Worm (Caenorhabditis elegans) whole organism, young adult: ENCODE data around the gene cdh-4.

Experiments used
- B0019.2 ChIP-seq: fragments of 200-800 bp; sonication (Bioruptor generic); conservative IDR thresholded peaks from 2 replicates; pipeline ENCODE4 v1.3.6; 2022; ENCODE audit warnings: missing genetic modification reagents, missing genetic modification characterization, missing compliant biosample characterization
- B0336.3 ChIP-seq: fragments of 200-800 bp; sonication (Bioruptor generic); IDR thresholded peaks from 2 replicates; pipeline ENCODE4 v1.3.6; 2022; ENCODE audit warnings: missing genetic modification characterization, missing compliant biosample characterization
- C17E4.6 ChIP-seq: fragments of 200-800 bp; sonication (Bioruptor generic); IDR thresholded peaks from 2 replicates; pipeline ENCODE4 v1.3.6; 2022; ENCODE audit warnings: missing genetic modification reagents, missing genetic modification characterization, missing compliant biosample characterization
- F52B5.7 ChIP-seq: sonication (generic microtip); optimal IDR thresholded peaks from 2 replicates; lab custom pipeline; 2016; ENCODE audit warnings: mild to moderate bottlenecking, missing genetic modification characterization, missing compliant biosample characterization
- F57C9.4 ChIP-seq: sonication (generic microtip); optimal IDR thresholded peaks from 2 replicates; lab custom pipeline; 2017; ENCODE audit warnings: mild to moderate bottlenecking, missing genetic modification characterization, missing compliant biosample characterization
- K12H6.12 ChIP-seq: fragments of 200-800 bp; sonication (Bioruptor generic); optimal IDR thresholded peaks from 2 replicates; lab custom pipeline; 2018; ENCODE audit warnings: mild to moderate bottlenecking, missing genetic modification characterization, missing compliant biosample characterization
- T07F8.4 ChIP-seq: sonication (generic microtip); optimal IDR thresholded peaks from 2 replicates; lab custom pipeline; 2016; ENCODE audit warnings: mild to moderate bottlenecking, missing genetic modification characterization, moderate library complexity, missing compliant biosample characterization
- Y67H2A.10 ChIP-seq: fragments of 200-800 bp; sonication (Bioruptor generic); conservative IDR thresholded peaks from 2 replicates; pipeline ENCODE4 v1.3.6; 2022; ENCODE audit warnings: missing genetic modification reagents, missing genetic modification characterization, missing compliant biosample characterization
- ZK185.1 ChIP-seq: sonication (generic microtip); optimal IDR thresholded peaks from 2 replicates; lab custom pipeline; 2016; ENCODE audit warnings: mild to moderate bottlenecking, missing genetic modification characterization, missing compliant biosample characterization; ENCODE audit not compliant: poor library complexity, severe bottlenecking
- ama-1 ChIP-seq, 3 experiments: fragments of 150-350 bp in 1 of 3; sonication (generic microtip) in 2 of 3; optimal IDR thresholded peaks; 2 replicates each; lab custom pipeline; 2014 to 2018; ENCODE audit warnings: missing biosample characterization in 2 of 3, missing genetic modification characterization in 2 of 3, missing genetic modification reagents in 2 of 3
- aptf-2 ChIP-seq: fragments of 200-800 bp; sonication (Bioruptor generic); conservative IDR thresholded peaks from 2 replicates; pipeline ENCODE4 v1.3.6; 2022; ENCODE audit warnings: missing genetic modification reagents, missing genetic modification characterization, missing compliant biosample characterization
- atf-7 ChIP-seq: sonication (generic microtip); optimal IDR thresholded peaks from 2 replicates; lab custom pipeline; 2017; ENCODE audit warnings: mild to moderate bottlenecking, missing genetic modification characterization, missing compliant biosample characterization
- attf-5 ChIP-seq: fragments of 200-800 bp; sonication (Bioruptor generic); optimal IDR thresholded peaks from 2 replicates; lab custom pipeline; 2018; ENCODE audit warnings: mild to moderate bottlenecking, missing genetic modification characterization, missing compliant biosample characterization
- bed-2 ChIP-seq: fragments of 200-800 bp; sonication (Bioruptor generic); IDR thresholded peaks from 2 replicates; pipeline ENCODE4 v1.3.6; 2022; ENCODE audit warnings: missing genetic modification reagents, missing genetic modification characterization, missing compliant biosample characterization
- cebp-1 ChIP-seq, 2 experiments: fragments of 200-800 bp in 1 of 2; sonication (Bioruptor generic) in 1 of 2; sonication (generic microtip) in 1 of 2; IDR thresholded peaks in 1 of 2; optimal IDR thresholded peaks in 1 of 2; 2 replicates each; pipeline versions ENCODE4 v1.3.6 to Lab custom; 2017 to 2022; ENCODE audit warnings: missing compliant biosample characterization in 2 of 2, missing genetic modification characterization in 2 of 2, mild to moderate bottlenecking in 1 of 2, missing genetic modification reagents in 1 of 2, moderate library complexity in 1 of 2
- ceh-100 ChIP-seq: fragments of 200-800 bp; sonication (Bioruptor generic); IDR thresholded peaks from 2 replicates; pipeline ENCODE4 v1.3.6; 2022; ENCODE audit warnings: missing genetic modification reagents, missing genetic modification characterization, missing compliant biosample characterization
- ceh-40 ChIP-seq: fragments of 200-800 bp; sonication (Bioruptor generic); IDR thresholded peaks from 2 replicates; pipeline ENCODE4 v1.3.6; 2022; ENCODE audit warnings: missing genetic modification characterization, missing compliant biosample characterization
- chd-7 ChIP-seq: sonication (generic microtip); optimal IDR thresholded peaks from 2 replicates; lab custom pipeline; 2016; ENCODE audit warnings: mild to moderate bottlenecking, missing genetic modification characterization, moderate library complexity, missing compliant biosample characterization
- dpl-1 ChIP-seq: fragments of 150-350 bp; optimal IDR thresholded peaks from 2 replicates; lab custom pipeline; 2014; ENCODE audit warnings: missing biosample characterization, missing genetic modification reagents, missing genetic modification characterization
- ekl-4 ChIP-seq: fragments of 200-800 bp; sonication (Bioruptor generic); IDR thresholded peaks from 2 replicates; pipeline ENCODE4 v1.3.6; 2022; ENCODE audit warnings: missing genetic modification reagents, missing genetic modification characterization, missing compliant biosample characterization
- gei-17 ChIP-seq: fragments of 200-800 bp; sonication (Bioruptor generic); optimal IDR thresholded peaks from 2 replicates; lab custom pipeline; 2018; ENCODE audit warnings: mild to moderate bottlenecking, missing genetic modification characterization, missing compliant biosample characterization
- him-1 ChIP-seq: sonication (generic microtip); optimal IDR thresholded peaks from 2 replicates; lab custom pipeline; 2016; ENCODE audit warnings: missing genotype, missing genetic modification reagents, missing genetic modification characterization, missing compliant biosample characterization
- hlh-12 ChIP-seq: sonication (generic microtip); optimal IDR thresholded peaks from 2 replicates; lab custom pipeline; 2016; ENCODE audit warnings: missing genetic modification characterization, missing compliant biosample characterization
- hlh-26 ChIP-seq: fragments of 200-800 bp; sonication (Bioruptor generic); conservative IDR thresholded peaks from 2 replicates; pipeline ENCODE4 v1.3.6; 2022; ENCODE audit warnings: missing genetic modification reagents, missing genetic modification characterization, missing compliant biosample characterization
- hmg-1.2 ChIP-seq: fragments of 200-800 bp; sonication (Bioruptor generic); IDR thresholded peaks from 2 replicates; pipeline ENCODE4 v1.3.6; 2022; ENCODE audit warnings: missing genetic modification reagents, missing genetic modification characterization, missing compliant biosample characterization
- hsf-1 ChIP-seq: fragments of 200-800 bp; sonication (Bioruptor generic); IDR thresholded peaks from 2 replicates; pipeline ENCODE4 v1.3.6; 2022; ENCODE audit warnings: missing genetic modification reagents, missing genetic modification characterization, missing compliant biosample characterization
- let-526 ChIP-seq: fragments of 200-800 bp; sonication (Bioruptor generic); IDR thresholded peaks from 2 replicates; pipeline ENCODE4 v1.3.6; 2022; ENCODE audit warnings: missing genetic modification reagents, missing genetic modification characterization, missing compliant biosample characterization
- let-607 ChIP-seq, 2 experiments: fragments of 200-800 bp in 1 of 2; sonication (Bioruptor generic) in 1 of 2; sonication (generic microtip) in 1 of 2; optimal IDR thresholded peaks; 2 replicates each; lab custom pipeline; 2016 to 2018; ENCODE audit warnings: mild to moderate bottlenecking in 2 of 2, missing compliant biosample characterization in 2 of 2, missing genetic modification characterization in 2 of 2, moderate library complexity in 2 of 2, missing genotype in 1 of 2
- lin-40 ChIP-seq: sonication (generic microtip); optimal IDR thresholded peaks from 2 replicates; lab custom pipeline; 2016; ENCODE audit warnings: missing genetic modification characterization, mild to moderate bottlenecking, missing compliant biosample characterization, missing genotype, missing genetic modification reagents
- lsy-27 ChIP-seq: sonication (generic microtip); optimal IDR thresholded peaks from 2 replicates; lab custom pipeline; 2017; ENCODE audit warnings: missing genetic modification characterization, mild to moderate bottlenecking, missing compliant biosample characterization, antibody characterized with exemption, missing genotype, borderline replicate concordance; ENCODE audit not compliant: insufficient read depth
- madf-6 ChIP-seq: fragments of 200-800 bp; sonication (Bioruptor generic); IDR thresholded peaks from 2 replicates; pipeline ENCODE4 v1.3.6; 2022; ENCODE audit warnings: missing genetic modification reagents, missing genetic modification characterization, missing compliant biosample characterization
- mcd-1 ChIP-seq: fragments of 200-800 bp; sonication (Bioruptor generic); IDR thresholded peaks from 2 replicates; pipeline ENCODE4 v1.3.6; 2022; ENCODE audit warnings: missing genetic modification reagents, missing genetic modification characterization, missing compliant biosample characterization
- nfyb-1 ChIP-seq: fragments of 200-800 bp; sonication (Bioruptor generic); IDR thresholded peaks from 2 replicates; pipeline ENCODE4 v1.3.6; 2022; ENCODE audit warnings: missing genetic modification reagents, missing genetic modification characterization, missing compliant biosample characterization
- nhr-80 ChIP-seq: sonication (generic microtip); optimal IDR thresholded peaks from 2 replicates; lab custom pipeline; 2016; ENCODE audit warnings: missing genetic modification characterization, missing compliant biosample characterization
- rpc-1 ChIP-seq, 2 experiments: fragments of 150-350 bp in 1 of 2; sonication (generic microtip) in 1 of 2; optimal IDR thresholded peaks; 2 replicates each; lab custom pipeline; 2014 to 2018; ENCODE audit warnings: missing biosample characterization in 1 of 2, missing genetic modification characterization in 1 of 2, missing genetic modification reagents in 1 of 2, missing genotype in 1 of 2
- sdz-38 ChIP-seq: sonication (generic microtip); optimal IDR thresholded peaks from 2 replicates; lab custom pipeline; 2016; ENCODE audit warnings: missing genotype, missing genetic modification characterization, missing compliant biosample characterization
- snpc-1.3 ChIP-seq: sonication (generic microtip); optimal IDR thresholded peaks from 2 replicates; lab custom pipeline; 2017; ENCODE audit warnings: missing genetic modification characterization, mild to moderate bottlenecking, missing compliant biosample characterization, antibody characterized with exemption, moderate library complexity, missing genotype, missing genetic modification reagents; ENCODE audit not compliant: insufficient read depth
- snpc-4 ChIP-seq, 5 experiments: fragments of 150-350 bp in 1 of 5; sonication (generic microtip) in 4 of 5; optimal IDR thresholded peaks; 2 replicates each; lab custom pipeline; 2014 to 2018; ENCODE audit warnings: missing genetic modification characterization in 5 of 5, missing biosample characterization in 3 of 5, antibody characterized with exemption in 2 of 5, mild to moderate bottlenecking in 2 of 5, missing compliant biosample characterization in 2 of 5, missing genotype in 2 of 5, moderate library complexity in 2 of 5, missing genetic modification reagents in 1 of 5
- zfh-2 ChIP-seq: fragments of 200-800 bp; sonication (Bioruptor generic); conservative IDR thresholded peaks from 2 replicates; pipeline ENCODE4 v1.3.6; 2022; ENCODE audit warnings: missing genetic modification reagents, missing genetic modification characterization, missing compliant biosample characterization

cdh-4 gene

DNA sequence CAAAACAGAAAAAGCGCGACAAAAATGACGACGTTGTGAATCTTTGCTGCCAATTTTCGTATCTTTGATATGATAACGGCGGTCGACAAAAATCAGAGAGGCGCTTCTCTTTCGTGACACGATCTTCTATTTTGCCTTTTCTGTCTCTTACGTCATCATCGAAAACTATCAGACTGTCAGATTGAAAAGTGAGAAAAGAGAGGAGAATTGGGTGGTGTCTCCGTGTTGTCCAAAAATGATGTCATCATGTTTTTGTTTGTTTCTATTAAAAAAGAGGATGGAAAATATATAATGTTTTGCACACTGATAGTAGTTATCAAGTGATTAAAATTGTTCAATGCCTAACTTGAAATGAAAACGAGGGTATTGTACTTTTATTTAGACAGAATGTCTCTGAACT, 24.1 kb upstream of the cdh-4 start (continued):
- TF ChIP-seq let-607 (tag; optimal IDR thresholded peaks at IDR 0.05; lab: Kevin White, UChicago) (peak; percentile 33 to 35), zfh-2 (no peak), lin-40 (peak; percentile 36), ceh-100 (GFP tag; lab: Robert Waterston, UW) (no peak), B0336.3 (GFP tag; lab: Robert Waterston, UW) (peak; percentile 68), atf-7 (tag; lab: Kevin White, UChicago) (peak; percentile 98), Y67H2A.10 (GFP tag; lab: Robert Waterston, UW) (no peak), let-526 (GFP tag; lab: Robert Waterston, UW) (0 out of 2 replicates have a peak, but pooled peaks have one; percentile 20), aptf-2 (no peak), madf-6 (GFP tag; lab: Robert Waterston, UW) (no peak), snpc-4 (GFP tag; optimal IDR thresholded peaks at IDR 0.05; lab: Kevin White, UChicago) (no peak), snpc-4 (tag; optimal IDR thresholded peaks at IDR 0.05; lab: Kevin White, UChicago) (peak in 1 of 4 experiments; percentile 7), T07F8.4 (tag; lab: Kevin White, UChicago) (no peak)

DNA sequence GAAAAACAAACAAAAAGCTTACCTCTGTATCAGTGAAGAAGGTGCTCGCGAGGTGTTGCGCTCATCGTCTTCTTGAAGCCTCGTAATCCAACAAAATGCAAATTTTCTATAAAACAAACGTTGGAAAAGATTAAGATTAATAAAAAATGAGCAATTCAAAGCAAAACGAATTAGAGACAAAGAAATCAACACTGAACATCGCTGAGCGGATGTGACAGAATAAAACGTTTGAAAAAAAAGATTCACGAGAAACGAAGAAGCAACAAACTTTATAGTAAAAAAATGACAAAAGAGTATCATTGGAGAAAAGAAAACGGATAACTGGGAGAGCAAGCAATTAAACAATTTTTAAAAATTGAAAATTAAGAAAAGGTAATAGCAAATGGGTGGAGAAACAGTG, 21.2 kb upstream of the cdh-4 start, which contains the start of the genes C07G2.5 and atf-7:
Gene C07G2.5, minus strand, starts transcription at position 101 of the 400 bp plus-strand sequence.
Gene atf-7, minus strand, starts transcription at position 108 of the 400 bp plus-strand sequence.
- TF ChIP-seq ama-1 (optimal IDR thresholded peaks at IDR 0.05; lab: Kevin White, UChicago) = peak; percentile 14
- no peak for TF ChIP-seq ama-1 (GFP tag; optimal IDR thresholded peaks at IDR 0.05; lab: Kevin White, UChicago)
- no peak for TF ChIP-seq ZK185.1
- TF ChIP-seq attf-5 (GFP tag; lab: Kevin White, UChicago) = no peak
- TF ChIP-seq hsf-1 (GFP tag; lab: Robert Waterston, UW) = no peak
- no peak for TF ChIP-seq F52B5.7 (tag; lab: Kevin White, UChicago)
- TF ChIP-seq rpc-1 (optimal IDR thresholded peaks at IDR 0.05; lab: Kevin White, UChicago) = no peak
- TF ChIP-seq rpc-1 (tag; optimal IDR thresholded peaks at IDR 0.05; lab: Kevin White, UChicago) = no peak
- TF ChIP-seq madf-6 (GFP tag; lab: Robert Waterston, UW) = peak; percentile 27
- TF ChIP-seq him-1 (tag; lab: Kevin White, UChicago) = no peak
- TF ChIP-seq snpc-1.3 = peak; percentile 27

DNA sequence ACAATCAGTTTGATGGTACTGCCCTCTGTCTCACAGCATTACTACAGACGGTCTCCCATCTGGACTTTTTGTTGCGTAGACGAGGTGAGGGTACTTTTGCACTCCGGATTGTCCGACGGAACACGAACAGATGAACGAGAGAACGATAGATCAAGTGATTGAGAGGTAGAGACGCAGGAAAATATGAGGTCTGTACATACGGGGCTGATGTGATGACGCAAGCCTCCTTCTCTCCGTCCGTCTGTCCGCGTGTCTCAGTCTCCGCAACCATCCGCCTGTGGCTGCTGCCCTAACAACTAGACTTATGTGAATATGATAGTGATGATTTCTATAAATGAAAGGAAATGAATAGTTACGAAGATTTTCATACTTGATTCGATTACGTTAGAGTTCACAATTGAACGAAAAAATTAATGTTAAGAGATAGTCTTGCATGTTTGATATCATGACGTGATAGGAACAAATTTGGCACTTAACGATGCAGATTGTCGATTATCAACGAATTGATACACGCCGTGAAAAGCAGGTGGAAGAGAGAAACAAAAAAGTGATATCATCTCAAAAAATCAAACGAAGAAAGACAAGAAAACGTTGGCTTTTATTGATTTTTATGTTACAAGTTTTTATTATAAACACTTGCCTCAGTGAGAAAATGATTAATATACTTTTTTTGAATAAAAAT, 17.5 kb upstream of the cdh-4 start:
- TF ChIP-seq ceh-40 (GFP tag; lab: Robert Waterston, UW) (no peak), nhr-80 (tag; lab: Kevin White, UChicago) (peak; percentile 61), nfyb-1 (GFP tag; lab: Robert Waterston, UW) (peak; percentile 48; the same call in 1 of the 2 replicates), B0019.2 (GFP tag; lab: Robert Waterston, UW) (no peak), atf-7 (tag; lab: Kevin White, UChicago) (peak; percentile 94), lsy-27 (tag; lab: Kevin White, UChicago) (no peak), zfh-2 (0 out of 2 replicates have a peak, but pooled peaks have one; percentile 40), F57C9.4 (tag; lab: Kevin White, UChicago) (no peak), hlh-26 (GFP tag; lab: Robert Waterston, UW) (no peak), ekl-4 (GFP tag; lab: Robert Waterston, UW) (no peak)

DNA sequence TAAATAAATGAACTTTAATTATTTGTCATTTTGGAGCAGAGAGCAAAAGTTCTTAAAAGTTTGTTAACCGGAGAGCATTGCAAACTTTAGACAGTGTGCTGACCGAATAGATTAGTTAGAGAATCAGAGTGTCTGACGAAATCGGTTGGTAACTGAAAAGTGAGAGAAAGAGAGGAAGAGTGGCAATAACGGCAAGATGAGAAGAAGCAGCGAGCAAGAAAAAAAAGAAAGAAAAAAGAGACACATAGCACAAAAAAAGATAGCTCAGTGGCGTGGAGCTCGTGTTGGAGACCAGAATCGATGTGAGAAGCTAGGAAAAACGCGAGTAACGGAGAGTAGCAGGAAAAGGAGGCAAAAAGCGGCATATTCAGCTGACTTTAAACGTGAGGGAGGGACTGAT, 15.8 kb upstream of the cdh-4 start:
- TF ChIP-seq cebp-1 (GFP tag; IDR thresholded peaks at IDR 0.05; lab: Robert Waterston, UW) (peak; percentile 62), cebp-1 (tag; optimal IDR thresholded peaks at IDR 0.05; lab: Kevin White, UChicago) (peak; percentile 87), mcd-1 (0 out of 2 replicates have a peak, but pooled peaks have one; percentile 10), K12H6.12 (tag; lab: Kevin White, UChicago) (peak; percentile 14), lin-40 (peak; percentile 1), bed-2 (GFP tag; lab: Robert Waterston, UW) (no peak), atf-7 (tag; lab: Kevin White, UChicago) (peak; percentile 27), zfh-2 (peak; percentile 62), chd-7 (peak; percentile 36), C17E4.6 (no peak), gei-17 (GFP tag; lab: Kevin White, UChicago) (no peak), sdz-38 (tag; lab: Kevin White, UChicago) (no peak), hlh-12 (tag; lab: Kevin White, UChicago) (no peak), madf-6 (GFP tag; lab: Robert Waterston, UW) (no peak), hmg-1.2 (GFP tag; lab: Robert Waterston, UW) (peak; percentile 45), dpl-1 (GFP tag; lab: Kevin White, UChicago) (no peak)
